Fruit fly (Drosophila melanogaster) whole organism, embryonic: ENCODE results near the gene CG8560.
A peak's percentile ranks its signal among the peaks of the same experiment; 100 is the strongest.

ENCODE experiments used
- CG10321 ChIP-seq: fragments of 200-800 bp; sonication (Bioruptor generic); IDR thresholded peaks from 2 replicates; pipeline ENCODE4 v1.3.6; 2022; ENCODE audit warnings: missing biosample characterization, missing genetic modification characterization
- CG10565 ChIP-seq: fragments of 200-800 bp; sonication (Bioruptor generic); optimal IDR thresholded peaks from 3 replicates; lab custom pipeline; 2016; ENCODE audit warnings: missing biosample characterization, mild to moderate bottlenecking, missing genetic modification characterization
- CG11085 ChIP-seq: fragments of 200-800 bp; sonication (Bioruptor generic); IDR thresholded peaks from 2 replicates; pipeline ENCODE4 v1.3.6; 2022; ENCODE audit warnings: missing biosample characterization, missing genetic modification characterization
- CG12299 ChIP-seq: fragments of 200-800 bp; sonication (Bioruptor generic); optimal IDR thresholded peaks from 2 replicates; lab custom pipeline; 2018; ENCODE audit warnings: missing biosample characterization, mild to moderate bottlenecking, missing genetic modification characterization
- CG14860 ChIP-seq: fragments of 200-800 bp; sonication (Bioruptor generic); IDR thresholded peaks from 3 replicates; pipeline ENCODE4 v1.3.6; 2022; ENCODE audit warnings: missing biosample characterization, missing genetic modification characterization; ENCODE audit not compliant: partially characterized antibody
- CG15011 ChIP-seq: fragments of 200-800 bp; sonication (Bioruptor generic); optimal IDR thresholded peaks from 3 replicates; lab custom pipeline; 2018; ENCODE audit warnings: missing biosample characterization, mild to moderate bottlenecking, missing genetic modification characterization
- CG17359 ChIP-seq: fragments of 200-800 bp; sonication (Bioruptor generic); optimal IDR thresholded peaks from 3 replicates; lab custom pipeline; 2018; ENCODE audit warnings: missing biosample characterization, mild to moderate bottlenecking, missing genetic modification characterization, moderate library complexity
- CG17912 ChIP-seq: fragments of 200-800 bp; sonication (Bioruptor generic); optimal IDR thresholded peaks from 2 replicates; lab custom pipeline; 2018; ENCODE audit warnings: missing biosample characterization, mild to moderate bottlenecking, missing genetic modification characterization
- CG18476 ChIP-seq: fragments of 200-800 bp; sonication (Bioruptor generic); optimal IDR thresholded peaks from 2 replicates; lab custom pipeline; 2016; ENCODE audit warnings: missing biosample characterization, mild to moderate bottlenecking, missing genetic modification characterization
- CG18599 ChIP-seq: fragments of 200-800 bp; sonication (Bioruptor generic); optimal IDR thresholded peaks from 3 replicates; lab custom pipeline; 2017; ENCODE audit warnings: missing biosample characterization, missing genetic modification characterization, mild to moderate bottlenecking, moderate library complexity, missing genetic modification reagents
- CG2116 ChIP-seq: fragments of 200-800 bp; sonication (Bioruptor generic); optimal IDR thresholded peaks from 3 replicates; lab custom pipeline; 2018; ENCODE audit warnings: missing biosample characterization, mild to moderate bottlenecking, missing genetic modification characterization
- CG3407 ChIP-seq: fragments of 200-800 bp; sonication (Bioruptor generic); optimal IDR thresholded peaks from 2 replicates; lab custom pipeline; 2018; ENCODE audit warnings: missing biosample characterization, mild to moderate bottlenecking, missing genetic modification characterization
- CG3726 ChIP-seq: fragments of 200-800 bp; sonication (Bioruptor generic); IDR thresholded peaks from 3 replicates; pipeline ENCODE4, ENCODE4 v1.3.6; 2022; ENCODE audit warnings: missing biosample characterization, missing genetic modification characterization
- CG4404 ChIP-seq: fragments of 200-800 bp; sonication (Bioruptor generic); IDR thresholded peaks from 2 replicates; pipeline ENCODE4 v1.3.6; 2022; ENCODE audit warnings: missing biosample characterization, missing genetic modification characterization
- CG4617 ChIP-seq: fragments of 200-800 bp; sonication (Bioruptor generic); optimal IDR thresholded peaks from 3 replicates; lab custom pipeline; 2016; ENCODE audit warnings: missing biosample characterization, missing genetic modification characterization, borderline replicate concordance
- CG4820 ChIP-seq: fragments of 200-800 bp; sonication (Bioruptor generic); optimal IDR thresholded peaks from 3 replicates; lab custom pipeline; 2016; ENCODE audit warnings: missing biosample characterization, missing genetic modification characterization
- CG6272 ChIP-seq: fragments of 200-800 bp; sonication (Bioruptor generic); IDR thresholded peaks from 2 replicates; pipeline ENCODE4 v1.3.6; 2022; ENCODE audit warnings: missing biosample characterization, missing genetic modification characterization
- CG6654 ChIP-seq: fragments of 200-800 bp; sonication (Bioruptor generic); optimal IDR thresholded peaks from 2 replicates; lab custom pipeline; 2017; ENCODE audit warnings: missing biosample characterization, mild to moderate bottlenecking, missing genetic modification characterization
- CG7987 ChIP-seq: fragments of 200-800 bp; sonication (Bioruptor generic); optimal IDR thresholded peaks from 2 replicates; lab custom pipeline; 2018; ENCODE audit warnings: missing biosample characterization, mild to moderate bottlenecking, missing genetic modification characterization, moderate library complexity
- CG8924 ChIP-seq: fragments of 200-800 bp; optimal IDR thresholded peaks from 3 replicates; lab custom pipeline; 2019; ENCODE audit warnings: missing biosample characterization, mild to moderate bottlenecking, missing genetic modification characterization, moderate library complexity
- Camta ChIP-seq: fragments of 200-800 bp; sonication (Bioruptor generic); optimal IDR thresholded peaks from 2 replicates; lab custom pipeline; 2016; ENCODE audit warnings: missing biosample characterization, missing genetic modification characterization
- Dek ChIP-seq: fragments of 200-800 bp; sonication (Bioruptor generic); optimal IDR thresholded peaks from 3 replicates; lab custom pipeline; 2019; ENCODE audit warnings: missing biosample characterization, mild to moderate bottlenecking, missing genetic modification characterization, moderate library complexity
- Doc2 ChIP-seq: fragments of 200-800 bp; sonication (Bioruptor generic); IDR thresholded peaks from 2 replicates; pipeline ENCODE4 v1.3.6; 2022; ENCODE audit warnings: missing biosample characterization, missing genetic modification characterization
- Drgx ChIP-seq: fragments of 200-800 bp; sonication (Bioruptor generic); IDR thresholded peaks from 2 replicates; pipeline ENCODE4 v1.3.6; 2022; ENCODE audit warnings: missing biosample characterization, missing genetic modification characterization
- Fer2 ChIP-seq: fragments of 200-800 bp; sonication (Bioruptor generic); optimal IDR thresholded peaks from 2 replicates; lab custom pipeline; 2018; ENCODE audit warnings: missing biosample characterization, mild to moderate bottlenecking, missing genetic modification characterization, moderate library complexity
- Gug ChIP-seq: fragments of 200-800 bp; sonication (Bioruptor generic); IDR thresholded peaks from 4 replicates; pipeline ENCODE4 v1.3.6; 2022; ENCODE audit warnings: missing biosample characterization, missing genetic modification characterization
- Hr3 ChIP-seq: fragments of 200-800 bp; sonication (Bioruptor generic); optimal IDR thresholded peaks from 3 replicates; lab custom pipeline; 2016; ENCODE audit warnings: missing biosample characterization, missing genetic modification characterization
- Mes4 ChIP-seq: fragments of 200-800 bp; sonication (Bioruptor generic); optimal IDR thresholded peaks from 2 replicates; lab custom pipeline; 2016; ENCODE audit warnings: missing biosample characterization, missing genetic modification characterization
- Six4 ChIP-seq: fragments of 200-800 bp; sonication (Bioruptor generic); optimal IDR thresholded peaks from 2 replicates; lab custom pipeline; 2016; ENCODE audit warnings: missing biosample characterization, missing genetic modification characterization
- Sry-δ ChIP-seq: fragments of 200-800 bp; sonication (Bioruptor generic); optimal IDR thresholded peaks from 2 replicates; lab custom pipeline; 2016; ENCODE audit warnings: missing biosample characterization, missing genetic modification characterization
- aop ChIP-seq: fragments of 200-800 bp; sonication (Bioruptor generic); IDR thresholded peaks from 2 replicates; pipeline ENCODE4 v1.3.6; 2022; ENCODE audit warnings: missing biosample characterization, missing genetic modification characterization
- bsh ChIP-seq, 2 experiments: fragments of 200-800 bp; sonication (Bioruptor generic); optimal IDR thresholded peaks; 2 replicates each; lab custom pipeline; 2017 to 2018; ENCODE audit warnings: mild to moderate bottlenecking in 2 of 2, missing biosample characterization in 2 of 2, missing genetic modification characterization in 2 of 2, moderate library complexity in 1 of 2
- caup ChIP-seq: fragments of 200-800 bp; sonication (Bioruptor generic); optimal IDR thresholded peaks from 3 replicates; lab custom pipeline; 2017; ENCODE audit warnings: missing biosample characterization, mild to moderate bottlenecking, missing genetic modification characterization, moderate library complexity; ENCODE audit not compliant: severe bottlenecking
- dmrt11E ChIP-seq: fragments of 200-800 bp; sonication (Bioruptor generic); optimal IDR thresholded peaks from 3 replicates; lab custom pipeline; 2018; ENCODE audit warnings: missing biosample characterization, mild to moderate bottlenecking, missing genetic modification characterization, moderate library complexity
- fd102C ChIP-seq: fragments of 200-800 bp; sonication (Bioruptor generic); optimal IDR thresholded peaks from 2 replicates; lab custom pipeline; 2018; ENCODE audit warnings: missing biosample characterization, mild to moderate bottlenecking, missing genetic modification characterization, moderate library complexity
- hbn ChIP-seq: fragments of 200-800 bp; sonication (Bioruptor generic); IDR thresholded peaks from 2 replicates; pipeline ENCODE4 v1.3.6; 2022; ENCODE audit warnings: missing biosample characterization, missing genetic modification characterization; ENCODE audit not compliant: partially characterized antibody
- knrl ChIP-seq: fragments of 200-800 bp; sonication (Bioruptor generic); IDR thresholded peaks from 3 replicates; pipeline ENCODE4 v1.3.6; 2022; ENCODE audit warnings: missing biosample characterization, missing genetic modification characterization; ENCODE audit not compliant: partially characterized antibody
- lola ChIP-seq, 3 experiments: fragments of >200 bp in 2 of 3; fragments of 200-800 bp in 1 of 3; sonication (Bioruptor generic) in 1 of 3; optimal IDR thresholded peaks; 2 replicates each; lab custom pipeline; 2017 to 2019; ENCODE audit warnings: missing biosample characterization in 3 of 3, missing genetic modification characterization in 3 of 3, mild to moderate bottlenecking in 1 of 3, moderate library complexity in 1 of 3
- onecut ChIP-seq: fragments of 200-800 bp; sonication (Bioruptor generic); IDR thresholded peaks from 2 replicates; pipeline ENCODE4 v1.3.6; 2022; ENCODE audit warnings: missing biosample characterization, missing genetic modification characterization
- pb ChIP-seq: fragments of 200-800 bp; sonication (Bioruptor generic); optimal IDR thresholded peaks from 3 replicates; lab custom pipeline; 2016; ENCODE audit warnings: missing biosample characterization, missing genetic modification characterization
- peb ChIP-seq: fragments of 200-800 bp; sonication (Bioruptor generic); IDR thresholded peaks from 2 replicates; pipeline ENCODE4 v1.3.6; 2022; ENCODE audit warnings: missing biosample characterization, missing genetic modification characterization
- psq ChIP-seq: fragments of 200-800 bp; sonication (Bioruptor generic); optimal IDR thresholded peaks from 2 replicates; lab custom pipeline; 2017; ENCODE audit warnings: missing biosample characterization, missing genetic modification characterization
- pum ChIP-seq: fragments of 200-800 bp; sonication (Bioruptor generic); optimal IDR thresholded peaks from 2 replicates; lab custom pipeline; 2016; ENCODE audit warnings: missing biosample characterization, missing genetic modification characterization
- slp2 ChIP-seq: fragments of 200-800 bp; sonication (Bioruptor generic); optimal IDR thresholded peaks from 2 replicates; lab custom pipeline; 2016; ENCODE audit warnings: missing biosample characterization, missing genetic modification characterization
- sob ChIP-seq: fragments of 200-800 bp; sonication (Bioruptor generic); IDR thresholded peaks from 2 replicates; pipeline ENCODE4 v1.3.6; 2022; ENCODE audit warnings: missing biosample characterization, missing genetic modification characterization
- ssp ChIP-seq: fragments of 200-800 bp; sonication (Bioruptor generic); IDR thresholded peaks from 2 replicates; pipeline ENCODE4 v1.3.6; 2022; ENCODE audit warnings: missing biosample characterization, missing genetic modification characterization
- trh ChIP-seq: fragments of 200-800 bp; sonication (Bioruptor generic); optimal IDR thresholded peaks from 2 replicates; lab custom pipeline; 2016; ENCODE audit warnings: missing biosample characterization, missing genetic modification characterization
- unpg ChIP-seq: fragments of 200-800 bp; sonication (Bioruptor generic); optimal IDR thresholded peaks from 3 replicates; lab custom pipeline; 2018; ENCODE audit warnings: missing biosample characterization, mild to moderate bottlenecking, missing genetic modification characterization, moderate library complexity
- zen2 ChIP-seq: fragments of 200-800 bp; sonication (Bioruptor generic); IDR thresholded peaks from 3 replicates; pipeline ENCODE4 v1.3.6; 2022; ENCODE audit warnings: missing biosample characterization, missing genetic modification characterization; ENCODE audit not compliant: partially characterized antibody
- zfh2 ChIP-seq: fragments of 200-800 bp; sonication (Bioruptor generic); optimal IDR thresholded peaks from 2 replicates; lab custom pipeline; 2016; ENCODE audit warnings: missing biosample characterization, missing genetic modification characterization

The CG8560 gene

DNA sequence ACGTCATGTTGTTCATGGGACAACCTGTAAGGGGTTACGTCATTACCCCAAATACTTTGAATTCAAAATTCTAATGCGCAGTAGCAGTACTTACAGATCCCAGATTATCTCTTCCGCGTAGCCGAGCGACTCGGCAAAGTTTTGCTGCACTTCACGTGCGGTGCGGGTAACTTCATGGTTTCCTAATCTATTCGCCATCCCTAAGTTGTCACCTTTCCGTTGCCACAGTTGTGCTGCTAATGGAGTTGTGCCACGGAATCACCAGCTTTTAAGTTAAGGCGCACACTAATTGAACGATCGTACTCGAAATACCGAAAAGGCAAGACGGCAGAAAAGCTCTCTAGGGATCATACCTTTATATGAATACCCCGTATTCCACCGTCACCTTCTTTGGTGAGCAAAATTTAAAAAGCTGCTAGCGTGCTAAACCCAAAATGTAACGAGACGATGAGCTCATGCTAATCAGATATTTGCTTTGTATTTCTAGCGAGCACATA, 44.1 kb downstream of the CG8560 start, which contains the start of gene pst (continued):
- no peak for TF ChIP-seq slp2
- no peak for TF ChIP-seq CG15011 (GFP tag; lab: Kevin White, UChicago)
- TF ChIP-seq CG3407 (GFP tag; lab: Kevin White, UChicago), result no peak
- TF ChIP-seq psq (GFP tag; lab: Kevin White, UChicago), result no peak
- no peak for TF ChIP-seq Doc2
- no peak for TF ChIP-seq CG8924 (tag; lab: Kevin White, UChicago)
- TF ChIP-seq pum (GFP tag; lab: Kevin White, UChicago), result no peak
- no peak for TF ChIP-seq CG4820 (GFP tag; lab: Kevin White, UChicago)
- no peak for TF ChIP-seq CG4617
- TF ChIP-seq sob (GFP tag; lab: Robert Waterston, UW), result peak; percentile 40; the same call in 1 of the 2 replicates
- no peak for TF ChIP-seq fd102C
- TF ChIP-seq CG2116 (GFP tag; lab: Kevin White, UChicago), result no peak
- TF ChIP-seq Fer2, result no peak
- no peak for TF ChIP-seq CG14860 (GFP tag; lab: Robert Waterston, UW)
- peak; percentile 35 for TF ChIP-seq Dek (tag; lab: Kevin White, UChicago)
- TF ChIP-seq pb, result no peak
- TF ChIP-seq unpg, result no peak
- TF ChIP-seq aop (GFP tag; lab: Robert Waterston, UW), result no peak
- no peak; the same call in 1 of the 2 replicates for TF ChIP-seq Drgx
- no peak for TF ChIP-seq Six4 (GFP tag; lab: Kevin White, UChicago)
- no peak for TF ChIP-seq zfh2 (GFP tag; lab: Kevin White, UChicago)
- no peak for TF ChIP-seq dmrt11E
- no peak for TF ChIP-seq CG17912
- no peak for TF ChIP-seq CG17359 (tag; lab: Kevin White, UChicago)
- TF ChIP-seq bsh (GFP tag; optimal IDR thresholded peaks at IDR 0.05; lab: Kevin White, UChicago), result no peak
- TF ChIP-seq CG10321 (GFP tag; lab: Robert Waterston, UW), result peak; percentile 18; the same call in 1 of the 2 replicates
- TF ChIP-seq CG7987 (GFP tag; lab: Kevin White, UChicago), result peak; percentile 10
- TF ChIP-seq CG18476 (GFP tag; lab: Kevin White, UChicago), result no peak
- no peak for TF ChIP-seq Camta
- TF ChIP-seq CG12299 (tag; lab: Kevin White, UChicago), result no peak
- TF ChIP-seq lola (GFP tag; optimal IDR thresholded peaks at IDR 0.05; lab: Kevin White, UChicago), result no peak
- TF ChIP-seq CG6272, result no peak
- TF ChIP-seq CG4404, result no peak
- TF ChIP-seq CG6654 (GFP tag; lab: Kevin White, UChicago), result no peak
- TF ChIP-seq peb (GFP tag; lab: Robert Waterston, UW), result no peak
- no peak for TF ChIP-seq CG11085 (GFP tag; lab: Robert Waterston, UW)
- no peak for TF ChIP-seq CG3726
- TF ChIP-seq onecut (GFP tag; lab: Robert Waterston, UW), result peak; percentile 9; the same call in 1 of the 2 replicates
- no peak for TF ChIP-seq ssp (GFP tag; lab: Robert Waterston, UW)
- 0 out of 3 replicates have a peak, but pooled peaks have one; percentile 15 for TF ChIP-seq zen2
- TF ChIP-seq Mes4, result no peak
- no peak for TF ChIP-seq Gug
- TF ChIP-seq CG18599, result no peak
- no peak for TF ChIP-seq Sry-δ
- no peak for TF ChIP-seq trh (GFP tag; lab: Kevin White, UChicago)
- no peak for TF ChIP-seq caup (GFP tag; lab: Kevin White, UChicago)
- no peak for TF ChIP-seq CG10565 (GFP tag; lab: Kevin White, UChicago)
- TF ChIP-seq hbn, result no peak
- TF ChIP-seq knrl (GFP tag; lab: Robert Waterston, UW), result no peak
- no peak for TF ChIP-seq Hr3 (GFP tag; lab: Kevin White, UChicago)
